Worm (Caenorhabditis elegans) whole organism, young adult: ENCODE data around the gene C28G1.2.

ENCODE experiments used
- B0336.3 ChIP-seq: fragments of 200-800 bp; sonication (Bioruptor generic); IDR thresholded peaks from 2 replicates; pipeline ENCODE4 v1.3.6; 2022; ENCODE audit warnings: missing genetic modification characterization, missing compliant biosample characterization
- C06A6.2 ChIP-seq: fragments of 200-800 bp; sonication (Bioruptor generic); conservative IDR thresholded peaks from 2 replicates; pipeline ENCODE4 v1.3.6; 2022; ENCODE audit warnings: missing genetic modification characterization, missing compliant biosample characterization
- C17E4.6 ChIP-seq: fragments of 200-800 bp; sonication (Bioruptor generic); IDR thresholded peaks from 2 replicates; pipeline ENCODE4 v1.3.6; 2022; ENCODE audit warnings: missing genetic modification reagents, missing genetic modification characterization, missing compliant biosample characterization
- D2030.7 ChIP-seq: fragments of 200-800 bp; sonication (Bioruptor generic); IDR thresholded peaks from 2 replicates; pipeline ENCODE4 v1.3.6; 2022; ENCODE audit warnings: missing genetic modification reagents, missing genetic modification characterization, missing compliant biosample characterization
- F49E8.2 ChIP-seq: sonication (generic microtip); optimal IDR thresholded peaks from 3 replicates; lab custom pipeline; 2017; ENCODE audit warnings: missing genetic modification characterization, mild to moderate bottlenecking, missing compliant biosample characterization, antibody characterized with exemption, moderate library complexity; ENCODE audit not compliant: insufficient read depth
- F55B11.4 ChIP-seq: sonication (generic microtip); optimal IDR thresholded peaks from 2 replicates; lab custom pipeline; 2016; ENCODE audit warnings: missing compliant biosample characterization, missing genetic modification characterization, borderline replicate concordance; ENCODE audit not compliant: insufficient read depth
- K11D2.4 ChIP-seq: fragments of 200-800 bp; sonication (Bioruptor generic); IDR thresholded peaks from 2 replicates; pipeline ENCODE4 v1.3.6; 2022; ENCODE audit warnings: missing genetic modification reagents, missing genetic modification characterization, missing compliant biosample characterization
- ama-1 ChIP-seq, 3 experiments: fragments of 150-350 bp in 1 of 3; sonication (generic microtip) in 2 of 3; optimal IDR thresholded peaks; 2 replicates each; lab custom pipeline; 2014 to 2018; ENCODE audit warnings: missing biosample characterization in 2 of 3, missing genetic modification characterization in 2 of 3, missing genetic modification reagents in 2 of 3
- aptf-3 ChIP-seq: fragments of 200-800 bp; sonication (Bioruptor generic); IDR thresholded peaks from 2 replicates; pipeline ENCODE4 v1.3.6; 2022; ENCODE audit warnings: missing genetic modification characterization, missing compliant biosample characterization
- atf-7 ChIP-seq: sonication (generic microtip); optimal IDR thresholded peaks from 2 replicates; lab custom pipeline; 2017; ENCODE audit warnings: mild to moderate bottlenecking, missing genetic modification characterization, missing compliant biosample characterization
- athp-1 ChIP-seq: sonication (generic microtip); optimal IDR thresholded peaks from 2 replicates; lab custom pipeline; 2017; ENCODE audit warnings: mild to moderate bottlenecking, missing genetic modification characterization, missing compliant biosample characterization
- attf-5 ChIP-seq: fragments of 200-800 bp; sonication (Bioruptor generic); optimal IDR thresholded peaks from 2 replicates; lab custom pipeline; 2018; ENCODE audit warnings: mild to moderate bottlenecking, missing genetic modification characterization, missing compliant biosample characterization
- cebp-1 ChIP-seq, 2 experiments: fragments of 200-800 bp in 1 of 2; sonication (Bioruptor generic) in 1 of 2; sonication (generic microtip) in 1 of 2; IDR thresholded peaks in 1 of 2; optimal IDR thresholded peaks in 1 of 2; 2 replicates each; pipeline versions ENCODE4 v1.3.6 to Lab custom; 2017 to 2022; ENCODE audit warnings: missing compliant biosample characterization in 2 of 2, missing genetic modification characterization in 2 of 2, mild to moderate bottlenecking in 1 of 2, missing genetic modification reagents in 1 of 2, moderate library complexity in 1 of 2
- ceh-91 ChIP-seq: fragments of 200-800 bp; sonication (Bioruptor generic); IDR thresholded peaks from 2 replicates; pipeline ENCODE4 v1.3.6; 2022; ENCODE audit warnings: missing genetic modification reagents, missing genetic modification characterization, missing compliant biosample characterization
- chd-7 ChIP-seq: sonication (generic microtip); optimal IDR thresholded peaks from 2 replicates; lab custom pipeline; 2016; ENCODE audit warnings: mild to moderate bottlenecking, missing genetic modification characterization, moderate library complexity, missing compliant biosample characterization
- die-1 ChIP-seq: sonication (generic microtip); optimal IDR thresholded peaks from 2 replicates; lab custom pipeline; 2016; ENCODE audit warnings: missing genotype, mild to moderate bottlenecking, missing genetic modification characterization, missing compliant biosample characterization
- dox-1 ChIP-seq: fragments of 200-800 bp; sonication (Bioruptor generic); IDR thresholded peaks from 2 replicates; pipeline ENCODE4 v1.3.6; 2022; ENCODE audit warnings: missing genetic modification reagents, missing genetic modification characterization, missing compliant biosample characterization
- dpl-1 ChIP-seq: fragments of 150-350 bp; optimal IDR thresholded peaks from 2 replicates; lab custom pipeline; 2014; ENCODE audit warnings: missing biosample characterization, missing genetic modification reagents, missing genetic modification characterization
- efl-1 ChIP-seq: fragments of 150-350 bp; optimal IDR thresholded peaks from 2 replicates; lab custom pipeline; 2014; ENCODE audit warnings: missing biosample characterization, missing genetic modification reagents, missing genetic modification characterization
- egl-44 ChIP-seq: fragments of 200-800 bp; sonication (Bioruptor generic); IDR thresholded peaks from 2 replicates; pipeline ENCODE4 v1.3.6; 2022; ENCODE audit warnings: missing genetic modification reagents, missing genetic modification characterization, missing compliant biosample characterization
- egrh-3 ChIP-seq: fragments of 200-800 bp; sonication (Bioruptor generic); IDR thresholded peaks from 2 replicates; pipeline ENCODE4 v1.3.6; 2022; ENCODE audit warnings: missing genetic modification reagents, missing genetic modification characterization, missing compliant biosample characterization
- ekl-4 ChIP-seq: fragments of 200-800 bp; sonication (Bioruptor generic); IDR thresholded peaks from 2 replicates; pipeline ENCODE4 v1.3.6; 2022; ENCODE audit warnings: missing genetic modification reagents, missing genetic modification characterization, missing compliant biosample characterization
- fkh-3 ChIP-seq: sonication (generic microtip); optimal IDR thresholded peaks from 2 replicates; lab custom pipeline; 2016; ENCODE audit warnings: mild to moderate bottlenecking, missing genetic modification characterization, missing compliant biosample characterization
- him-1 ChIP-seq: sonication (generic microtip); optimal IDR thresholded peaks from 2 replicates; lab custom pipeline; 2016; ENCODE audit warnings: missing genotype, missing genetic modification reagents, missing genetic modification characterization, missing compliant biosample characterization
- hmg-1.2 ChIP-seq: fragments of 200-800 bp; sonication (Bioruptor generic); IDR thresholded peaks from 2 replicates; pipeline ENCODE4 v1.3.6; 2022; ENCODE audit warnings: missing genetic modification reagents, missing genetic modification characterization, missing compliant biosample characterization
- hmg-20 ChIP-seq: fragments of 200-800 bp; sonication (Bioruptor generic); IDR thresholded peaks from 2 replicates; pipeline ENCODE4 v1.3.6; 2022; ENCODE audit warnings: missing genetic modification reagents, missing genetic modification characterization, missing compliant biosample characterization
- lag-1 ChIP-seq: fragments of 200-800 bp; sonication (Bioruptor generic); IDR thresholded peaks from 2 replicates; pipeline ENCODE4 v1.3.6; 2022; ENCODE audit warnings: missing genetic modification reagents, missing genetic modification characterization, missing compliant biosample characterization
- let-526 ChIP-seq: fragments of 200-800 bp; sonication (Bioruptor generic); IDR thresholded peaks from 2 replicates; pipeline ENCODE4 v1.3.6; 2022; ENCODE audit warnings: missing genetic modification reagents, missing genetic modification characterization, missing compliant biosample characterization
- lin-26 ChIP-seq: fragments of 200-800 bp; sonication (Bioruptor generic); IDR thresholded peaks from 2 replicates; pipeline ENCODE4 v1.3.6; 2022; ENCODE audit warnings: missing genetic modification reagents, missing genetic modification characterization, missing compliant biosample characterization
- lin-35 ChIP-seq, 3 experiments: fragments of 150-350 bp in 2 of 3; sonication (generic microtip) in 1 of 3; optimal IDR thresholded peaks; 2 replicates each; lab custom pipeline; 2014 to 2018; ENCODE audit warnings: missing biosample characterization in 3 of 3, missing genetic modification characterization in 3 of 3, missing genetic modification reagents in 3 of 3
- lin-40 ChIP-seq: sonication (generic microtip); optimal IDR thresholded peaks from 2 replicates; lab custom pipeline; 2016; ENCODE audit warnings: missing genetic modification characterization, mild to moderate bottlenecking, missing compliant biosample characterization, missing genotype, missing genetic modification reagents
- lin-54 ChIP-seq: fragments of 200-800 bp; sonication (Bioruptor generic); optimal IDR thresholded peaks from 2 replicates; lab custom pipeline; 2018; ENCODE audit warnings: mild to moderate bottlenecking, missing genetic modification characterization, missing compliant biosample characterization
- madf-8 ChIP-seq: fragments of 200-800 bp; sonication (Bioruptor generic); conservative IDR thresholded peaks from 2 replicates; pipeline ENCODE4 v1.3.6; 2022; ENCODE audit warnings: missing genetic modification reagents, missing genetic modification characterization, missing compliant biosample characterization
- nfyb-1 ChIP-seq: fragments of 200-800 bp; sonication (Bioruptor generic); IDR thresholded peaks from 2 replicates; pipeline ENCODE4 v1.3.6; 2022; ENCODE audit warnings: missing genetic modification reagents, missing genetic modification characterization, missing compliant biosample characterization
- nhr-120 ChIP-seq: fragments of 200-800 bp; sonication (Bioruptor generic); IDR thresholded peaks from 2 replicates; pipeline ENCODE4 v1.3.6; 2022; ENCODE audit warnings: missing genetic modification characterization, missing compliant biosample characterization
- nhr-80 ChIP-seq: sonication (generic microtip); optimal IDR thresholded peaks from 2 replicates; lab custom pipeline; 2016; ENCODE audit warnings: missing genetic modification characterization, missing compliant biosample characterization
- rcor-1 ChIP-seq: fragments of 200-800 bp; sonication (Bioruptor generic); IDR thresholded peaks from 2 replicates; pipeline ENCODE4 v1.3.6; 2022; ENCODE audit warnings: missing genetic modification reagents, missing genetic modification characterization, missing compliant biosample characterization
- repo-1 ChIP-seq: sonication (generic microtip); optimal IDR thresholded peaks from 2 replicates; lab custom pipeline; 2017; ENCODE audit warnings: mild to moderate bottlenecking, missing genetic modification characterization, missing compliant biosample characterization
- sdz-38 ChIP-seq: sonication (generic microtip); optimal IDR thresholded peaks from 2 replicates; lab custom pipeline; 2016; ENCODE audit warnings: missing genotype, missing genetic modification characterization, missing compliant biosample characterization
- snpc-1.3 ChIP-seq: sonication (generic microtip); optimal IDR thresholded peaks from 2 replicates; lab custom pipeline; 2017; ENCODE audit warnings: missing genetic modification characterization, mild to moderate bottlenecking, missing compliant biosample characterization, antibody characterized with exemption, moderate library complexity, missing genotype, missing genetic modification reagents; ENCODE audit not compliant: insufficient read depth
- snpc-4 ChIP-seq, 5 experiments: fragments of 150-350 bp in 1 of 5; sonication (generic microtip) in 4 of 5; optimal IDR thresholded peaks; 2 replicates each; lab custom pipeline; 2014 to 2018; ENCODE audit warnings: missing genetic modification characterization in 5 of 5, missing biosample characterization in 3 of 5, antibody characterized with exemption in 2 of 5, mild to moderate bottlenecking in 2 of 5, missing compliant biosample characterization in 2 of 5, missing genotype in 2 of 5, moderate library complexity in 2 of 5, missing genetic modification reagents in 1 of 5
- sptf-2 ChIP-seq: fragments of 200-800 bp; sonication (Bioruptor generic); optimal IDR thresholded peaks from 2 replicates; lab custom pipeline; 2018; ENCODE audit warnings: mild to moderate bottlenecking, missing genetic modification characterization, missing compliant biosample characterization
- tbp1 ChIP-seq: fragments of 200-800 bp; sonication (Bioruptor generic); optimal IDR thresholded peaks from 2 replicates; lab custom pipeline; 2018; ENCODE audit warnings: mild to moderate bottlenecking, missing genetic modification characterization, missing compliant biosample characterization
- zfh-2 ChIP-seq: fragments of 200-800 bp; sonication (Bioruptor generic); conservative IDR thresholded peaks from 2 replicates; pipeline ENCODE4 v1.3.6; 2022; ENCODE audit warnings: missing genetic modification reagents, missing genetic modification characterization, missing compliant biosample characterization

The C28G1.2 gene

DNA sequence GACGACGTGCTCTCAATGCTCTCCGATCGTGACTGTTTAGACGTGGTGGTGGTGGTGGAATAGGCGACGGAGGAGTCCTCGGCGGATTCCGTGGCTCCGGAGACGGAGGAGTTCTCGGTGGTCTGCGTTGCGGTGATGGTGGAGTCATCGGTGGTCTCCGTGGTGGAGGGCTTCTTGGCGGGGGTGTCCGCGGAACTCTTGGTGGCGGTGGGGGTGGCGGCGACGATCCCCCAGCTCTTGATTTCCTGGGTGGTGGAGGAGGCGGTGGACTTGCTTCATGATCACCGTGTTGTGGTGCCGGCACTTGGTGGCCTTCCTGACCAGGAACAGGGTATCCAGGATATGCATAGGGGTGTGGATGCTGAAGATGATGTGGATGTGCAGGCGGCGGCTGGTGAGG lies 30.3 kb upstream of the C28G1.2 start:
- peak; percentile 95 for TF ChIP-seq egrh-3
- no peak for TF ChIP-seq lin-54 (GFP tag; lab: Kevin White, UChicago)
- TF ChIP-seq let-526 = no peak
- TF ChIP-seq die-1 = no peak
- TF ChIP-seq hmg-20 (GFP tag; lab: Robert Waterston, UW) = no peak
- TF ChIP-seq sdz-38 = no peak
- TF ChIP-seq aptf-3 (GFP tag; lab: Robert Waterston, UW) = no peak
- TF ChIP-seq nhr-120 (GFP tag; lab: Robert Waterston, UW) = no peak
- no peak for TF ChIP-seq fkh-3 (tag; lab: Kevin White, UChicago)
- peak; percentile 95 for TF ChIP-seq zfh-2
- TF ChIP-seq K11D2.4 (GFP tag; lab: Robert Waterston, UW) = no peak
- TF ChIP-seq tbp1 (GFP tag; lab: Kevin White, UChicago) = no peak
- no peak for TF ChIP-seq F49E8.2 (tag; lab: Kevin White, UChicago)
- no peak for TF ChIP-seq repo-1
- no peak for TF ChIP-seq lag-1 (GFP tag; lab: Robert Waterston, UW)
- no peak for TF ChIP-seq C06A6.2
- TF ChIP-seq hmg-1.2 (GFP tag; lab: Robert Waterston, UW) = 0 out of 2 replicates have a peak, but pooled peaks have one; percentile 16
- TF ChIP-seq D2030.7 (GFP tag; lab: Robert Waterston, UW) = no peak
- no peak for TF ChIP-seq F55B11.4 (tag; lab: Kevin White, UChicago)
- TF ChIP-seq ekl-4 (GFP tag; lab: Robert Waterston, UW) = no peak
- no peak for TF ChIP-seq madf-8
- no peak for TF ChIP-seq snpc-1.3 (tag; lab: Kevin White, UChicago)
- TF ChIP-seq ama-1 (optimal IDR thresholded peaks at IDR 0.05; lab: Kevin White, UChicago) = no peak
- no peak for TF ChIP-seq ama-1 (GFP tag; optimal IDR thresholded peaks at IDR 0.05; lab: Kevin White, UChicago)
- TF ChIP-seq, all 124 proteins: peak for 3

DNA sequence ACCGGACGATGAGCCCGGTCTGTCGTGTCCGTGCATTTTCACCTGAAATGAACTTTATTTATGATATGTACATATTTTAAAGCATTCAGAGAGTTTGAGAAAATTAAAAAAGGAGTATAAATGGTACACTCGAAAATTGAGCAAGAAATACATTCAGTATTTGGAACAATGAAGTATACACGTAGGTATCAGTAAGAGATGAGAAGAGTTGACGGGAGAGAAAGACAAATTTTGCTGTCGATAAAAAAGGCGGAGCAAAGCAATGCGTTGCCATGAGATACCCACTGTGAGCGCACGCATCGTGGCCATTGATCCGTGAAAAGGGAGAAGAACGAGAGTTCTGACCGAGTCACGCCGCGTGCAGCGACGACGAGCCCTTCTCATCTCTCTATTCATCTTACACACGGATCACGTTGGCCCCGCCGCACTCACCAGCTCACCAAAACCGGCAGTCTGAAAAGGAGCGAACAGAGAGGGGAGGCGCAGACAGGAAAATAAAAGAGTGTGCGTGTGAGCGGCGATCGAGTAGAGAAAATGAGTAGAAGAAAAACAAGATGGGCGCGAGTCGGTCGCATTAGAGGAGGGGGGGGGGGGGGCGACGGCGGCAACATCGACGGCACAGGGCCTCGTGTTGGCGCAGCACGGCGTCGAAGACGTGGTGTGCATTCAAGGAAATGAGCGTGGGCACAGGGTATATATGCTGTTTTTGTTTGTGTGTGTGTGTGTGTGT lies 29.6 kb upstream of the C28G1.2 start, which contains the start of gene R04E5.8:
R04E5.8 (minus strand) TSS at position 51 of the 730 bp plus-strand sequence.
- TF ChIP-seq chd-7 (tag; lab: Kevin White, UChicago) (no peak), nhr-80 (tag; lab: Kevin White, UChicago) (peak; percentile 30), lin-40 (tag; lab: Kevin White, UChicago) (peak; percentile 46), aptf-3 (GFP tag; lab: Robert Waterston, UW) (no peak), B0336.3 (peak; percentile 56), zfh-2 (peak; percentile 97), lin-35 (GFP tag; optimal IDR thresholded peaks at IDR 0.05; lab: Kevin White, UChicago) (peak in 1 of 3 experiments; percentile 21), snpc-4 (GFP tag; optimal IDR thresholded peaks at IDR 0.05; lab: Kevin White, UChicago) (no peak), snpc-4 (tag; optimal IDR thresholded peaks at IDR 0.05; lab: Kevin White, UChicago) (peak in 1 of 4 experiments; percentile 32), hmg-1.2 (GFP tag; lab: Robert Waterston, UW) (peak; percentile 69), him-1 (no peak), hmg-20 (GFP tag; lab: Robert Waterston, UW) (peak; percentile 9; the same call in 1 of the 2 replicates), dox-1 (GFP tag; lab: Robert Waterston, UW) (peak; percentile 71), sptf-2 (GFP tag; lab: Kevin White, UChicago) (no peak), dpl-1 (no peak), nfyb-1 (GFP tag; lab: Robert Waterston, UW) (0 out of 2 replicates have a peak, but pooled peaks have one; percentile 25), rcor-1 (GFP tag; lab: Robert Waterston, UW) (no peak), egrh-3 (peak; percentile 90), lin-26 (GFP tag; lab: Robert Waterston, UW) (no peak), C17E4.6 (no peak), efl-1 (GFP tag; lab: Kevin White, UChicago) (no peak), tbp1 (GFP tag; lab: Kevin White, UChicago) (peak; percentile 20), ceh-91 (GFP tag; lab: Robert Waterston, UW) (no peak), attf-5 (GFP tag; lab: Kevin White, UChicago) (peak; percentile 68), atf-7 (tag; lab: Kevin White, UChicago) (peak; percentile 42), athp-1 (tag; lab: Kevin White, UChicago) (peak; percentile 20), cebp-1 (GFP tag; IDR thresholded peaks at IDR 0.05; lab: Robert Waterston, UW) (no peak), cebp-1 (tag; optimal IDR thresholded peaks at IDR 0.05; lab: Kevin White, UChicago) (peak; percentile 63), egl-44 (GFP tag; lab: Robert Waterston, UW) (no peak)
